Worm (Caenorhabditis elegans) whole organism, mixed stage, embryonic: ENCODE data around the gene str-61.

ENCODE experiments used
- M03D4.4 ChIP-seq: sonication (generic microtip); optimal IDR thresholded peaks from 2 replicates; lab custom pipeline; 2017; ENCODE audit warnings: mild to moderate bottlenecking, missing genetic modification characterization, missing compliant biosample characterization
- bed-3 ChIP-seq: fragments of 200-800 bp; sonication (Bioruptor generic); optimal IDR thresholded peaks from 3 replicates; lab custom pipeline; 2018; ENCODE audit warnings: mild to moderate bottlenecking, missing genetic modification characterization, moderate library complexity, missing compliant biosample characterization
- blmp-1 ChIP-seq: fragments of 150-350 bp; optimal IDR thresholded peaks from 2 replicates; lab custom pipeline; 2014; ENCODE audit warnings: missing biosample characterization, missing genetic modification characterization
- ceh-39 ChIP-seq: fragments of 150-350 bp; optimal IDR thresholded peaks from 2 replicates; lab custom pipeline; 2014; ENCODE audit warnings: missing biosample characterization, missing genetic modification characterization
- ceh-43 ChIP-seq: fragments of 200-800 bp; sonication (Bioruptor generic); optimal IDR thresholded peaks from 2 replicates; lab custom pipeline; 2018; ENCODE audit warnings: mild to moderate bottlenecking, missing genetic modification characterization, moderate library complexity, missing compliant biosample characterization
- ceh-83 ChIP-seq: fragments of 200-800 bp; sonication (Bioruptor generic); optimal IDR thresholded peaks from 2 replicates; lab custom pipeline; 2018; ENCODE audit warnings: mild to moderate bottlenecking, missing genetic modification characterization, missing compliant biosample characterization
- ces-1 ChIP-seq: fragments of 150-350 bp; optimal IDR thresholded peaks from 2 replicates; lab custom pipeline; 2014; ENCODE audit warnings: missing biosample characterization, missing genetic modification reagents, missing genetic modification characterization
- cnd-1 ChIP-seq: fragments of 200-800 bp; sonication (Bioruptor generic); optimal IDR thresholded peaks from 2 replicates; lab custom pipeline; 2018; ENCODE audit warnings: mild to moderate bottlenecking, missing genetic modification characterization, missing compliant biosample characterization
- drap-1 ChIP-seq: fragments of 200-800 bp; sonication (Bioruptor generic); optimal IDR thresholded peaks from 3 replicates; lab custom pipeline; 2018; ENCODE audit warnings: mild to moderate bottlenecking, missing genetic modification characterization, missing compliant biosample characterization
- elt-1 ChIP-seq: sonication (generic microtip); optimal IDR thresholded peaks from 2 replicates; lab custom pipeline; 2017; ENCODE audit warnings: missing genetic modification characterization, mild to moderate bottlenecking, missing compliant biosample characterization, antibody characterized with exemption, moderate library complexity, borderline replicate concordance; ENCODE audit not compliant: insufficient read depth
- elt-3 ChIP-seq: fragments of 150-350 bp; optimal IDR thresholded peaks from 2 replicates; lab custom pipeline; 2014; ENCODE audit warnings: missing biosample characterization, missing genetic modification characterization
- flh-1 ChIP-seq: fragments of 200-800 bp; sonication (Bioruptor generic); optimal IDR thresholded peaks from 2 replicates; lab custom pipeline; 2018; ENCODE audit warnings: mild to moderate bottlenecking, missing genetic modification characterization, moderate library complexity, missing compliant biosample characterization
- ham-2 ChIP-seq: fragments of 200-800 bp; sonication (Bioruptor generic); optimal IDR thresholded peaks from 2 replicates; lab custom pipeline; 2018; ENCODE audit warnings: mild to moderate bottlenecking, missing genetic modification characterization, missing compliant biosample characterization
- hlh-1 ChIP-seq: fragments of 150-350 bp; optimal IDR thresholded peaks from 2 replicates; lab custom pipeline; 2014; ENCODE audit warnings: missing biosample characterization, missing genetic modification reagents, missing genetic modification characterization
- lin-32 ChIP-seq: fragments of 200-800 bp; sonication (Bioruptor generic); optimal IDR thresholded peaks from 2 replicates; lab custom pipeline; 2018; ENCODE audit warnings: mild to moderate bottlenecking, missing genetic modification characterization, missing compliant biosample characterization
- lsy-2 ChIP-seq: fragments of 150-350 bp; optimal IDR thresholded peaks from 2 replicates; lab custom pipeline; 2014; ENCODE audit warnings: missing biosample characterization, missing genetic modification characterization
- mab-5 ChIP-seq: fragments of 150-350 bp; optimal IDR thresholded peaks from 2 replicates; lab custom pipeline; 2014; ENCODE audit warnings: missing biosample characterization, missing genetic modification characterization
- mls-2 ChIP-seq: sonication (generic microtip); optimal IDR thresholded peaks from 2 replicates; lab custom pipeline; 2016; ENCODE audit warnings: mild to moderate bottlenecking, missing genetic modification characterization, moderate library complexity, missing compliant biosample characterization
- nhr-12 ChIP-seq: fragments of 150-350 bp; optimal IDR thresholded peaks from 2 replicates; lab custom pipeline; 2014; ENCODE audit warnings: missing biosample characterization, missing genetic modification characterization
- nhr-28 ChIP-seq: fragments of 150-350 bp; optimal IDR thresholded peaks from 2 replicates; lab custom pipeline; 2014; ENCODE audit warnings: missing biosample characterization, missing genetic modification characterization
- nhr-76 ChIP-seq: sonication (generic microtip); optimal IDR thresholded peaks from 2 replicates; lab custom pipeline; 2017; ENCODE audit warnings: missing biosample characterization, missing genetic modification characterization
- pha-4 ChIP-seq: fragments of 150-350 bp; optimal IDR thresholded peaks from 2 replicates; lab custom pipeline; 2018; ENCODE audit warnings: missing biosample characterization, missing genetic modification reagents, missing genetic modification characterization
- sem-2 ChIP-seq: fragments of 200-800 bp; sonication (Bioruptor generic); optimal IDR thresholded peaks from 2 replicates; lab custom pipeline; 2018; ENCODE audit warnings: mild to moderate bottlenecking, missing genetic modification characterization, missing compliant biosample characterization
- snpc-4 ChIP-seq: fragments of 150-350 bp; optimal IDR thresholded peaks from 2 replicates; lab custom pipeline; 2014; ENCODE audit warnings: missing biosample characterization, missing genetic modification characterization
- sptf-1 ChIP-seq: sonication (generic microtip); optimal IDR thresholded peaks from 2 replicates; lab custom pipeline; 2017; ENCODE audit warnings: mild to moderate bottlenecking, missing genetic modification characterization, moderate library complexity, missing compliant biosample characterization
- tbx-8 ChIP-seq: fragments of 200-800 bp; sonication (Bioruptor generic); optimal IDR thresholded peaks from 2 replicates; lab custom pipeline; 2018; ENCODE audit warnings: mild to moderate bottlenecking, missing genetic modification characterization, moderate library complexity, missing compliant biosample characterization
- unc-120 ChIP-seq: sonication (generic microtip); optimal IDR thresholded peaks from 2 replicates; lab custom pipeline; 2017; ENCODE audit warnings: missing genetic modification characterization, missing compliant biosample characterization; ENCODE audit not compliant: poor library complexity, severe bottlenecking
- unc-39 ChIP-seq: fragments of 150-350 bp; optimal IDR thresholded peaks from 2 replicates; lab custom pipeline; 2014; ENCODE audit warnings: missing biosample characterization, missing genetic modification characterization
- unc-62 ChIP-seq: fragments of 150-350 bp; optimal IDR thresholded peaks from 2 replicates; lab custom pipeline; 2014; ENCODE audit warnings: missing biosample characterization, missing genetic modification reagents, missing genetic modification characterization
- zip-8 ChIP-seq: fragments of 150-350 bp; optimal IDR thresholded peaks from 2 replicates; lab custom pipeline; 2014; ENCODE audit warnings: missing biosample characterization, missing genetic modification characterization
- ztf-11 ChIP-seq: fragments of 150-350 bp; optimal IDR thresholded peaks from 2 replicates; lab custom pipeline; 2014; ENCODE audit warnings: missing biosample characterization, missing genetic modification characterization

str-61 gene

ce11 chrV:16645201-16645940, 25.7 kb downstream of the str-61 start, which contains the start of gene W06G6.17:
W06G6.17 (minus strand) TSS chrV:16645251.
- no peak for TF ChIP-seq mls-2 (tag; lab: Kevin White, UChicago)
- no peak for TF ChIP-seq ceh-83 (GFP tag; lab: Kevin White, UChicago)
- TF ChIP-seq elt-3 (tag; lab: Kevin White, UChicago), result no peak
- no peak for TF ChIP-seq blmp-1
- no peak for TF ChIP-seq drap-1
- no peak for TF ChIP-seq unc-62
- no peak for TF ChIP-seq ceh-43
- no peak for TF ChIP-seq ztf-11 (tag; lab: Kevin White, UChicago)
- no peak for TF ChIP-seq cnd-1 (tag; lab: Kevin White, UChicago)
- TF ChIP-seq bed-3 (GFP tag; lab: Kevin White, UChicago), result no peak
- no peak for TF ChIP-seq unc-39 (tag; lab: Kevin White, UChicago)
- TF ChIP-seq ces-1 (GFP tag; lab: Kevin White, UChicago), result no peak
- TF ChIP-seq tbx-8, result no peak
- TF ChIP-seq ham-2 (GFP tag; lab: Kevin White, UChicago), result no peak
- no peak for TF ChIP-seq elt-1 (tag; lab: Kevin White, UChicago)
- TF ChIP-seq nhr-28, result no peak
- TF ChIP-seq lin-32 (GFP tag; lab: Kevin White, UChicago), result no peak
- no peak for TF ChIP-seq ceh-39 (tag; lab: Kevin White, UChicago)
- TF ChIP-seq unc-120, result no peak
- TF ChIP-seq, all 35 proteins: peak for 0

DNA sequence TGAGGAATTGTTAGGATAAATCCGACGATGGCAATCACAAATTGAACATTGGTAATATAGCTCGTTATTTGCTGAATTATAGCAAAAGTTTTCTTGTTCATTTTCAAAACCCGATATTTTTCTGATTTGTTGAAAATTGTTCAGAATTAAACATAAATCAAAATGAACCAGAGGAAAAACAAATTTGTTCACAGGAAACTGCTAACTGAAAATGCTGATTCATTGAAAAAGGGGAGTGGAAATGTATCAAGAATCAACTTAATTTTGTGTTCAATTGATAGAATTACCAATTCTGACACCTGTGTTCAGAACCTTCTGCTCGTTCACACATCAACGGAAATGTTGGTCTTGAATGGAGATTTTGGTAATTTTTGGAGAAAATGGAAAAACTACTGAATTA, 27.5 kb downstream of the str-61 start, which contains the start of gene srw-77:
TSS of gene srw-77 (minus strand) at position 101 of the 400 bp plus-strand sequence.
- TF ChIP-seq sem-2 (GFP tag; lab: Kevin White, UChicago) (no peak), hlh-1 (tag; lab: Kevin White, UChicago) (no peak), snpc-4 (no peak), ham-2 (GFP tag; lab: Kevin White, UChicago) (no peak), sptf-1 (tag; lab: Kevin White, UChicago) (no peak), flh-1 (GFP tag; lab: Kevin White, UChicago) (no peak), pha-4 (no peak), ceh-39 (tag; lab: Kevin White, UChicago) (no peak), cnd-1 (tag; lab: Kevin White, UChicago) (no peak), lin-32 (GFP tag; lab: Kevin White, UChicago) (no peak), lsy-2 (no peak), unc-39 (tag; lab: Kevin White, UChicago) (no peak)

DNA sequence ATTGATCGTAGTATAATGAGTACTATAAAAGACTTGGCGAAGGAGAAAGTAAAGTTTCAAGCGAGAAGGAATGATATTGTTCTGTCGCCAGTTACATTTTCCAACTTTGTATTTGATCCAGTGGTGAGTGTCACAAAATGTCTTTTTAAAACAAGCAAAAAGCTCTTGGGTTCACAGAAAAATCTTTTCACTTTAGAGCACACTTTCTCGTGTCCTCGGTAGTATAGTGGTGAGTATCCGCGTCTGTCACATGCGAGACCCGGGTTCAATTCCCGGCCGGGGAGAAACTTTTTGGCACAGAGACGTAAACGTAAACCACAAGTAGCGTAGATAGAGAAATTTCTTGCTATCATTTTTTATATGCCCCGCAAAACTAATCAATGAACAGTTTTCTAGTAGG, 30.7 kb downstream of the str-61 start:
- TF ChIP-seq mls-2 (tag; lab: Kevin White, UChicago) (no peak), nhr-76 (tag; lab: Kevin White, UChicago) (no peak), blmp-1 (no peak), unc-39 (tag; lab: Kevin White, UChicago) (no peak), flh-1 (GFP tag; lab: Kevin White, UChicago) (no peak), M03D4.4 (no peak), hlh-1 (tag; lab: Kevin White, UChicago) (no peak), unc-62 (no peak), snpc-4 (no peak), ceh-83 (GFP tag; lab: Kevin White, UChicago) (no peak), sptf-1 (tag; lab: Kevin White, UChicago) (no peak), lin-32 (GFP tag; lab: Kevin White, UChicago) (no peak), ztf-11 (tag; lab: Kevin White, UChicago) (no peak), pha-4 (no peak), mab-5 (no peak)
- TF ChIP-seq, all 35 proteins: peak for 0

- TF ChIP-seq ceh-43 (no peak), tbx-8 (no peak), zip-8 (no peak), nhr-12 (tag; lab: Kevin White, UChicago) (no peak), ceh-39 (tag; lab: Kevin White, UChicago) (no peak), lsy-2 (no peak), pha-4 (no peak), unc-62 (no peak), sptf-1 (tag; lab: Kevin White, UChicago) (no peak), mls-2 (tag; lab: Kevin White, UChicago) (no peak)
These were observed 32.9 kb downstream of the str-61 start, which contains the start of gene srw-76 for ce11 chrV:16638204-16638603. srw-76 (minus strand) TSS chrV:16638304.
